Fruit fly (Drosophila melanogaster): ENCODE measurements around the gene CG1271.

CG1271 gene

DNA sequence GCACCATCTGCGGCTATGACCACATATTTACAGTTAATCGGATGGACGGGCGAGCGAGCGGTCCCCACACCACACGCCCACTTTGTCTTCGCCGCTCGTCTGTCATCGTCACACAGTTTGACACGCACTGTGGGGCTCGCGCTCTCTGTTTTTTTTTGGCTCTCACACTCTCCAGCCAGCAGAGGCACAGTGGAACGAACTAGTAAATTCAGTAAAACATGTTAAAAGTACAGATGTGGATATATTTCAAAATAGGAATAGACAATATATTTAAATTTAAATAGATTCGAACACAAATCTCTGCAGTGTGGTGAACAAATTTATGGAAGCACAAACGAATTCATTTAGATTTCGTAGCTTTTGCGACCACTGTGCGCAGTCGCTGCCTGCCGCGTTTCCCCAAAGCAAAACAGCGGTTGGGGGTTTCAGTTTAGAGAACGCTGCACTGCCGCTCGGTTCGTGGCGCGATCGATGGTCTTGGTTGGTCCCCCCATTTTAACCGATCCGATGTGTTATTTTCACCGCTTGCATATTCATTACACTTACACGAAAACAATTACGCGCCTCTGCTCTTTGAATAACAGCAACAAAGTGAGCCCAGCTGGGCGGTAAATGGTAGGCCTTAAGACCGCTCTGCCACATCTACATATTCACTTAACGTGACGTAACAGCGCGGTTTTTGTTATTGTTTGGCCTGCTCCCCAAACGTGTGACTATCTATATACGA is 29.0 kb downstream of the CG1271 start (continued):
- peak; percentile 98 for TF ChIP-seq CG10209 (GFP tag; optimal IDR thresholded peaks at IDR 0.05)
- TF ChIP-seq CG3847 (GFP tag; IDR thresholded peaks at IDR 0.05) = peak; percentile 99
- peak; percentile 94 for TF ChIP-seq psq (GFP tag; optimal IDR thresholded peaks at IDR 0.05)
- peak; percentile 92 for TF ChIP-seq CG11560 (tag; IDR thresholded peaks at IDR 0.05)
- peak; percentile 98 for TF ChIP-seq Dek (tag; optimal IDR thresholded peaks at IDR 0.05)
- peak; percentile 97 for TF ChIP-seq Usf (GFP tag; optimal IDR thresholded peaks at IDR 0.05)
- TF ChIP-seq gsb (GFP tag; IDR thresholded peaks at IDR 0.05) = peak; percentile 97
- peak; percentile 98 for TF ChIP-seq CG2202 (tag; optimal IDR thresholded peaks at IDR 0.05)
- peak; percentile 94 for TF ChIP-seq Hmx (GFP tag; optimal IDR thresholded peaks at IDR 0.05)
- peak; percentile 96 for TF ChIP-seq CG8765 (GFP tag; IDR thresholded peaks at IDR 0.05)
- TF ChIP-seq CG17328 (GFP tag; IDR thresholded peaks at IDR 0.05) = peak; percentile 99
- peak; percentile 93 for TF ChIP-seq ro (GFP tag; IDR thresholded peaks at IDR 0.05)
- TF ChIP-seq stc (GFP tag; IDR thresholded peaks at IDR 0.05) = peak; percentile 99
- TF ChIP-seq toy (GFP tag; IDR thresholded peaks at IDR 0.05) = peak; percentile 93
- peak; percentile 95 for TF ChIP-seq CHES-1-like (GFP tag; optimal IDR thresholded peaks at IDR 0.05)
- peak; percentile 68 for TF ChIP-seq pfk (GFP tag; optimal IDR thresholded peaks at IDR 0.05)
- TF ChIP-seq nerfin-2 (GFP tag; IDR thresholded peaks at IDR 0.05; ENCODE audit: partially characterized antibody) = peak; percentile 80
- peak; percentile 98 for TF ChIP-seq ase (GFP tag; IDR thresholded peaks at IDR 0.05)
- peak; percentile 45 for TF ChIP-seq pros (GFP tag; optimal IDR thresholded peaks at IDR 0.05)
- TF ChIP-seq gro (GFP tag; optimal IDR thresholded peaks at IDR 0.05) = peak; percentile 97
- TF ChIP-seq CG16779 (GFP tag; IDR thresholded peaks at IDR 0.05) = peak; percentile 97
- peak; percentile 66; the same call in 2 of the 3 replicates for TF ChIP-seq Doc3 (GFP tag; IDR thresholded peaks at IDR 0.05; ENCODE audit: partially characterized antibody)
- peak; percentile 91 for TF ChIP-seq pnt (GFP tag; optimal IDR thresholded peaks at IDR 0.05)
- peak; percentile 72; the same call in 1 of the 2 replicates for TF ChIP-seq CkIIα-i1 (GFP tag; IDR thresholded peaks at IDR 0.05)
- peak; percentile 98 for TF ChIP-seq CG7987 (GFP tag; optimal IDR thresholded peaks at IDR 0.05)
- TF ChIP-seq dmrt11E (tag; optimal IDR thresholded peaks at IDR 0.05) = peak; percentile 97
- peak; percentile 95 for TF ChIP-seq CG15011 (GFP tag; optimal IDR thresholded peaks at IDR 0.05)
- peak; percentile 96 for TF ChIP-seq Ravus (GFP tag; IDR thresholded peaks at IDR 0.05)
- TF ChIP-seq Fer1 (GFP tag; optimal IDR thresholded peaks at IDR 0.05) = peak; percentile 99
- peak; percentile 98 for TF ChIP-seq CG6765 (GFP tag; optimal IDR thresholded peaks at IDR 0.05)
- TF ChIP-seq cad (GFP tag; optimal IDR thresholded peaks at IDR 0.05) = peak; percentile 49
- peak; percentile 99 for TF ChIP-seq Six4 (GFP tag; optimal IDR thresholded peaks at IDR 0.05)
- TF ChIP-seq CG17802 (tag; optimal IDR thresholded peaks at IDR 0.05) = peak; percentile 91
- TF ChIP-seq Dp (GFP tag; optimal IDR thresholded peaks at IDR 0.05) = peak; percentile 33
- peak; percentile 99 for TF ChIP-seq seq (GFP tag; IDR thresholded peaks at IDR 0.05)
- TF ChIP-seq E2f1 (GFP tag; IDR thresholded peaks at IDR 0.05) = peak; percentile 98
- TF ChIP-seq Adf1 (GFP tag; IDR thresholded peaks at IDR 0.05) = peak; percentile 98
- peak; percentile 64 for TF ChIP-seq Sry-β (GFP tag; optimal IDR thresholded peaks at IDR 0.05)
- TF ChIP-seq disco-r (GFP tag; optimal IDR thresholded peaks at IDR 0.05) = peak; percentile 95
- peak; percentile 92 for TF ChIP-seq crc (GFP tag; optimal IDR thresholded peaks at IDR 0.05)
- peak; percentile 96 for TF ChIP-seq CG12744 (GFP tag; optimal IDR thresholded peaks at IDR 0.05)
- TF ChIP-seq eve (GFP tag; optimal IDR thresholded peaks at IDR 0.05) = peak in 1 of 2 experiments; percentile 97
- TF ChIP-seq CG30020 (tag; optimal IDR thresholded peaks at IDR 0.05) = peak; percentile 80
- peak; percentile 98 for TF ChIP-seq CG17829 (tag; optimal IDR thresholded peaks at IDR 0.05)
- TF ChIP-seq sens-2 (GFP tag; IDR thresholded peaks at IDR 0.05) = peak; percentile 97
- TF ChIP-seq bsh (GFP tag; optimal IDR thresholded peaks at IDR 0.05) = peak; percentile 98 to 99
- peak; percentile 99 for TF ChIP-seq ATbp (GFP tag; optimal IDR thresholded peaks at IDR 0.05)
- TF ChIP-seq CG10462 (GFP tag; optimal IDR thresholded peaks at IDR 0.05) = peak; percentile 97
- peak; percentile 78 for TF ChIP-seq bigmax (GFP tag; optimal IDR thresholded peaks at IDR 0.05)
